Fruit fly (Drosophila melanogaster): Measurements from ENCODE around the gene Adgf-B.

- TF ChIP-seq D1 (tag; optimal IDR thresholded peaks at IDR 0.05) = no peak
- no peak for TF ChIP-seq CG8301 (tag; optimal IDR thresholded peaks at IDR 0.05)
- no peak for TF ChIP-seq fd96Ca (GFP tag; IDR thresholded peaks at IDR 0.05)
- TF ChIP-seq CG4496 (GFP tag; IDR thresholded peaks at IDR 0.05) = no peak
- TF ChIP-seq CG17806 (tag; optimal IDR thresholded peaks at IDR 0.05) = no peak
- TF ChIP-seq Pif1A (GFP tag; optimal IDR thresholded peaks at IDR 0.05) = no peak
- TF ChIP-seq CG32121 (GFP tag; IDR thresholded peaks at IDR 0.05) = no peak
- TF ChIP-seq CG8159 (tag; optimal IDR thresholded peaks at IDR 0.05) = no peak
- no peak for TF ChIP-seq CG10348 (GFP tag; IDR thresholded peaks at IDR 0.05)
- no peak for TF ChIP-seq Ets98B (GFP tag; IDR thresholded peaks at IDR 0.05)
Observed at dm6 chr3L:17797494-17797893, 47.1 kb upstream of the Adgf-B start, which contains the start of gene CG42816.
